Fruit fly (Drosophila melanogaster) whole organism, embryonic: Measurements from ENCODE around the gene E2f1.

Source experiments
- Adf1 ChIP-seq: fragments of 200-800 bp; sonication (Bioruptor generic); IDR thresholded peaks from 2 replicates; pipeline ENCODE4 v1.3.6; 2022; ENCODE audit warnings: missing biosample characterization, missing genetic modification characterization
- B-H2 ChIP-seq: fragments of 200-800 bp; sonication (Bioruptor generic); optimal IDR thresholded peaks from 2 replicates; lab custom pipeline; 2018; ENCODE audit warnings: missing biosample characterization, mild to moderate bottlenecking, missing genetic modification characterization
- Bgb ChIP-seq: fragments of 200-800 bp; sonication (Bioruptor generic); IDR thresholded peaks from 2 replicates; pipeline ENCODE4 v1.3.6; 2022; ENCODE audit warnings: missing biosample characterization, missing genetic modification characterization; ENCODE audit not compliant: partially characterized antibody
- CG11504 ChIP-seq: fragments of 200-800 bp; sonication (Bioruptor generic); optimal IDR thresholded peaks from 3 replicates; lab custom pipeline; 2019; ENCODE audit warnings: missing biosample characterization, mild to moderate bottlenecking, missing genetic modification characterization, moderate library complexity
- CG12236 ChIP-seq: fragments of 200-800 bp; sonication (Bioruptor generic); optimal IDR thresholded peaks from 2 replicates; lab custom pipeline; 2016; ENCODE audit warnings: missing biosample characterization, missing genetic modification characterization
- CG13287 ChIP-seq: fragments of 200-800 bp; sonication (Bioruptor generic); IDR thresholded peaks from 2 replicates; pipeline ENCODE4 v1.3.6; 2022; ENCODE audit warnings: missing biosample characterization, missing genetic modification characterization; ENCODE audit not compliant: partially characterized antibody
- CG13424 ChIP-seq: fragments of 200-800 bp; sonication (Bioruptor generic); optimal IDR thresholded peaks from 2 replicates; lab custom pipeline; 2019; ENCODE audit warnings: missing biosample characterization, mild to moderate bottlenecking, missing genetic modification characterization, moderate library complexity
- CG14710 ChIP-seq: fragments of 200-800 bp; sonication (Bioruptor generic); optimal IDR thresholded peaks from 3 replicates; lab custom pipeline; 2019; ENCODE audit warnings: missing biosample characterization, mild to moderate bottlenecking, missing genetic modification characterization, moderate library complexity
- CG15269 ChIP-seq: fragments of 200-800 bp; sonication (Bioruptor generic); optimal IDR thresholded peaks from 2 replicates; lab custom pipeline; 2018; ENCODE audit warnings: missing biosample characterization, mild to moderate bottlenecking, missing genetic modification characterization, moderate library complexity
- CG2199 ChIP-seq: fragments of 200-800 bp; sonication (Bioruptor generic); IDR thresholded peaks from 3 replicates; pipeline ENCODE4 v1.3.6; 2022; ENCODE audit warnings: missing biosample characterization, missing genetic modification characterization
- CG4617 ChIP-seq: fragments of 200-800 bp; sonication (Bioruptor generic); optimal IDR thresholded peaks from 3 replicates; lab custom pipeline; 2016; ENCODE audit warnings: missing biosample characterization, missing genetic modification characterization, borderline replicate concordance
- CG6813 ChIP-seq: fragments of 200-800 bp; sonication (Bioruptor generic); optimal IDR thresholded peaks from 2 replicates; lab custom pipeline; 2017; ENCODE audit warnings: missing biosample characterization, missing genetic modification characterization, mild to moderate bottlenecking, moderate library complexity, missing genetic modification reagents
- CG7357 ChIP-seq: fragments of 200-800 bp; sonication (Bioruptor generic); IDR thresholded peaks from 3 replicates; pipeline ENCODE4 v1.3.6; 2022; ENCODE audit warnings: missing biosample characterization, missing genetic modification characterization
- CG8944 ChIP-seq: fragments of 200-800 bp; sonication (Bioruptor generic); optimal IDR thresholded peaks from 3 replicates; lab custom pipeline; 2016; ENCODE audit warnings: missing biosample characterization, missing genetic modification characterization
- CG9932 ChIP-seq: fragments of 200-800 bp; sonication (Bioruptor generic); IDR thresholded peaks from 2 replicates; pipeline ENCODE4 v1.3.6; 2022; ENCODE audit warnings: missing biosample characterization, missing genetic modification characterization
- D19A ChIP-seq: fragments of 200-800 bp; optimal IDR thresholded peaks from 3 replicates; lab custom pipeline; 2019; ENCODE audit warnings: missing biosample characterization, mild to moderate bottlenecking, missing genetic modification characterization, moderate library complexity
- E2f2 ChIP-seq: fragments of 200-800 bp; sonication (Bioruptor generic); IDR thresholded peaks from 2 replicates; pipeline ENCODE4 v1.3.6; 2022; ENCODE audit warnings: missing biosample characterization, missing genetic modification characterization
- Eip74EF ChIP-seq, 2 experiments: fragments of 200-800 bp in 1 of 2; fragments of >200 bp in 1 of 2; sonication (Bioruptor generic) in 1 of 2; optimal IDR thresholded peaks; 2 replicates each; lab custom pipeline; 2017 to 2019; ENCODE audit warnings: missing biosample characterization in 2 of 2, missing genetic modification characterization in 2 of 2, mild to moderate bottlenecking in 1 of 2, moderate library complexity in 1 of 2
- Fer1 ChIP-seq: fragments of 200-800 bp; sonication (Bioruptor generic); optimal IDR thresholded peaks from 2 replicates; lab custom pipeline; 2017; ENCODE audit warnings: missing biosample characterization, mild to moderate bottlenecking, missing genetic modification characterization
- Sox102F ChIP-seq: fragments of 200-800 bp; sonication (Bioruptor generic); optimal IDR thresholded peaks from 2 replicates; lab custom pipeline; 2018; ENCODE audit warnings: missing biosample characterization, mild to moderate bottlenecking, missing genetic modification characterization, moderate library complexity
- Sry-δ ChIP-seq: fragments of 200-800 bp; sonication (Bioruptor generic); optimal IDR thresholded peaks from 2 replicates; lab custom pipeline; 2016; ENCODE audit warnings: missing biosample characterization, missing genetic modification characterization
- ara ChIP-seq: fragments of 200-800 bp; sonication (Bioruptor generic); IDR thresholded peaks from 2 replicates; pipeline ENCODE4 v1.3.6; 2022; ENCODE audit warnings: missing biosample characterization, missing genetic modification characterization
- bigmax ChIP-seq: fragments of 200-800 bp; sonication (Bioruptor generic); optimal IDR thresholded peaks from 2 replicates; lab custom pipeline; 2018; ENCODE audit warnings: missing biosample characterization, mild to moderate bottlenecking, missing genetic modification characterization
- btn ChIP-seq: fragments of 200-800 bp; sonication (Bioruptor generic); optimal IDR thresholded peaks from 2 replicates; lab custom pipeline; 2016; ENCODE audit warnings: missing biosample characterization, missing genetic modification characterization
- cg ChIP-seq: fragments of 200-800 bp; sonication (Bioruptor generic); optimal IDR thresholded peaks from 3 replicates; lab custom pipeline; 2019; ENCODE audit warnings: missing biosample characterization, mild to moderate bottlenecking, missing genetic modification characterization, moderate library complexity
- crc ChIP-seq: fragments of 200-800 bp; sonication (Bioruptor generic); optimal IDR thresholded peaks from 2 replicates; lab custom pipeline; 2016; ENCODE audit warnings: missing biosample characterization, missing genetic modification characterization
- dimm ChIP-seq: fragments of 200-800 bp; sonication (Bioruptor generic); IDR thresholded peaks from 2 replicates; pipeline ENCODE4 v1.3.6; 2022; ENCODE audit warnings: missing biosample characterization, missing genetic modification characterization
- fru ChIP-seq: fragments of >200 bp; optimal IDR thresholded peaks from 2 replicates; lab custom pipeline; 2017
- gcm ChIP-seq: fragments of 200-800 bp; sonication (Bioruptor generic); optimal IDR thresholded peaks from 2 replicates; lab custom pipeline; 2019; ENCODE audit warnings: missing biosample characterization, mild to moderate bottlenecking, missing genetic modification characterization, moderate library complexity
- grn ChIP-seq: fragments of 200-800 bp; sonication (Bioruptor generic); optimal IDR thresholded peaks from 3 replicates; lab custom pipeline; 2017; ENCODE audit warnings: missing biosample characterization, missing genetic modification characterization
- gro ChIP-seq: fragments of 200-800 bp; sonication (Bioruptor generic); optimal IDR thresholded peaks from 2 replicates; lab custom pipeline; 2016; ENCODE audit warnings: missing biosample characterization, missing genetic modification characterization
- gsb-n ChIP-seq: fragments of 200-800 bp; sonication (Bioruptor generic); optimal IDR thresholded peaks from 3 replicates; lab custom pipeline; 2018; ENCODE audit warnings: missing biosample characterization, mild to moderate bottlenecking, missing genetic modification characterization
- her ChIP-seq: fragments of 200-800 bp; sonication (Bioruptor generic); optimal IDR thresholded peaks from 2 replicates; lab custom pipeline; 2016; ENCODE audit warnings: missing biosample characterization, missing genetic modification characterization
- lab ChIP-seq: fragments of 200-800 bp; sonication (Bioruptor generic); optimal IDR thresholded peaks from 3 replicates; lab custom pipeline; 2017; ENCODE audit warnings: missing biosample characterization, missing genetic modification characterization, mild to moderate bottlenecking, moderate library complexity, missing genetic modification reagents
- pfk ChIP-seq: fragments of 200-800 bp; sonication (Bioruptor generic); optimal IDR thresholded peaks from 2 replicates; lab custom pipeline; 2018; ENCODE audit warnings: missing biosample characterization, mild to moderate bottlenecking, missing genetic modification characterization, moderate library complexity
- pzg ChIP-seq: fragments of 200-800 bp; sonication (Bioruptor generic); optimal IDR thresholded peaks from 3 replicates; lab custom pipeline; 2018; ENCODE audit warnings: missing biosample characterization, mild to moderate bottlenecking, missing genetic modification characterization, moderate library complexity
- rib ChIP-seq: fragments of 200-800 bp; sonication (Bioruptor generic); IDR thresholded peaks from 2 replicates; pipeline ENCODE4 v1.3.6; 2022; ENCODE audit warnings: missing biosample characterization, missing genetic modification characterization
- sd ChIP-seq: fragments of 200-800 bp; sonication (Bioruptor generic); optimal IDR thresholded peaks from 3 replicates; lab custom pipeline; 2018; ENCODE audit warnings: missing biosample characterization, mild to moderate bottlenecking, missing genetic modification characterization, moderate library complexity
- sens ChIP-seq: fragments of 200-800 bp; sonication (Bioruptor generic); peaks from one replicate; lab custom pipeline; 2016; ENCODE audit warnings: missing biosample characterization, missing genetic modification characterization
- sna ChIP-seq: fragments of 200-800 bp; sonication (Bioruptor generic); IDR thresholded peaks from 2 replicates; pipeline ENCODE4 v1.3.6; 2022; ENCODE audit warnings: missing biosample characterization, missing genetic modification characterization; ENCODE audit not compliant: partially characterized antibody
- tin ChIP-seq: fragments of 200-800 bp; sonication (Bioruptor generic); optimal IDR thresholded peaks from 3 replicates; lab custom pipeline; 2016; ENCODE audit warnings: missing biosample characterization, missing genetic modification characterization
- tll ChIP-seq, 2 experiments: fragments of 200-800 bp in 1 of 2; fragments of >200 bp in 1 of 2; sonication (Bioruptor generic) in 1 of 2; optimal IDR thresholded peaks; 2 replicates each; lab custom pipeline; 2017 to 2019; ENCODE audit warnings: missing biosample characterization in 2 of 2, missing genetic modification characterization in 2 of 2, mild to moderate bottlenecking in 1 of 2, moderate library complexity in 1 of 2
- vfl ChIP-seq: fragments of 200-800 bp; sonication (Bioruptor generic); optimal IDR thresholded peaks from 2 replicates; lab custom pipeline; 2016; ENCODE audit warnings: missing biosample characterization, missing genetic modification characterization
- zfh1 ChIP-seq: fragments of 200-800 bp; sonication (Bioruptor generic); IDR thresholded peaks from 3 replicates; pipeline ENCODE4 v1.3.6; 2022; ENCODE audit warnings: missing biosample characterization, missing genetic modification characterization

Gene E2f1

dm6 chr3R:21626103-21626897, 34.4 kb downstream of the E2f1 start (continued):
- TF ChIP-seq CG2199 (GFP tag; lab: Robert Waterston, UW) (peak; percentile 82; the same call in 2 of the 3 replicates), Adf1 (GFP tag; lab: Robert Waterston, UW) (peak; percentile 51; the same call in 1 of the 2 replicates), sens (GFP tag; lab: Kevin White, UChicago) (peak; percentile 67), gsb-n (tag; lab: Kevin White, UChicago) (no peak), CG15269 (tag; lab: Kevin White, UChicago) (peak; percentile 2), bigmax (GFP tag; lab: Kevin White, UChicago) (peak; percentile 1), pzg (GFP tag; lab: Kevin White, UChicago) (peak; percentile 20), fru (lab: Kevin White, UChicago) (no peak), D19A (tag; lab: Kevin White, UChicago) (peak; percentile 24), ara (GFP tag; lab: Robert Waterston, UW) (no peak), tin (GFP tag; lab: Kevin White, UChicago) (peak; percentile 18), CG6813 (no peak), zfh1 (GFP tag; lab: Robert Waterston, UW) (peak; percentile 19; the same call in 1 of the 3 replicates), CG14710 (tag; lab: Kevin White, UChicago) (peak; percentile 15), CG11504 (tag; lab: Kevin White, UChicago) (peak; percentile 36), Fer1 (GFP tag; lab: Kevin White, UChicago) (peak; percentile 35), btn (GFP tag; lab: Kevin White, UChicago) (no peak), CG9932 (0 out of 2 replicates have a peak, but pooled peaks have one; percentile 16), gro (GFP tag; lab: Kevin White, UChicago) (peak; percentile 41), B-H2 (GFP tag; lab: Kevin White, UChicago) (peak; percentile 25), Eip74EF (GFP tag; optimal IDR thresholded peaks at IDR 0.05; lab: Kevin White, UChicago) (no peak), lab (GFP tag; lab: Kevin White, UChicago) (peak; percentile 37), vfl (GFP tag; lab: Kevin White, UChicago) (no peak), CG8944 (GFP tag; lab: Kevin White, UChicago) (no peak), her (GFP tag; lab: Kevin White, UChicago) (no peak), Bgb (GFP tag; lab: Robert Waterston, UW) (peak; percentile 14; the same call in 1 of the 2 replicates), grn (GFP tag; lab: Kevin White, UChicago) (peak; percentile 43), pfk (GFP tag; lab: Kevin White, UChicago) (peak; percentile 0), gcm (GFP tag; lab: Kevin White, UChicago) (peak; percentile 80), tll (GFP tag; optimal IDR thresholded peaks at IDR 0.05; lab: Kevin White, UChicago) (peak in 1 of 2 experiments; percentile 57), sd (tag; lab: Kevin White, UChicago) (peak; percentile 48), CG12236 (GFP tag; lab: Kevin White, UChicago) (no peak), Sox102F (GFP tag; lab: Kevin White, UChicago) (no peak), CG7357 (GFP tag; lab: Robert Waterston, UW) (no peak), rib (no peak), dimm (GFP tag; lab: Robert Waterston, UW) (no peak), CG13287 (GFP tag; lab: Robert Waterston, UW) (peak; percentile 71), crc (GFP tag; lab: Kevin White, UChicago) (no peak), E2f2 (GFP tag; lab: Robert Waterston, UW) (peak; percentile 36), cg (GFP tag; lab: Kevin White, UChicago) (peak; percentile 37), CG4617 (GFP tag; lab: Kevin White, UChicago) (peak; percentile 1), Sry-δ (GFP tag; lab: Kevin White, UChicago) (peak; percentile 15), CG13424 (tag; lab: Kevin White, UChicago) (no peak), sna (GFP tag; lab: Robert Waterston, UW) (no peak; the same call in 1 of the 2 replicates)
